Worm (Caenorhabditis elegans) whole organism, young adult: ENCODE results near the gene bgnt-1.1.

Experiments used
- B0019.2 ChIP-seq: fragments of 200-800 bp; sonication (Bioruptor generic); conservative IDR thresholded peaks from 2 replicates; pipeline ENCODE4 v1.3.6; 2022; ENCODE audit warnings: missing genetic modification reagents, missing genetic modification characterization, missing compliant biosample characterization
- ceh-27 ChIP-seq: fragments of 200-800 bp; sonication (Bioruptor generic); optimal IDR thresholded peaks from 2 replicates; lab custom pipeline; 2018; ENCODE audit warnings: mild to moderate bottlenecking, missing genetic modification characterization, moderate library complexity, missing compliant biosample characterization
- dpl-1 ChIP-seq: fragments of 150-350 bp; optimal IDR thresholded peaks from 2 replicates; lab custom pipeline; 2014; ENCODE audit warnings: missing biosample characterization, missing genetic modification reagents, missing genetic modification characterization
- egrh-3 ChIP-seq: fragments of 200-800 bp; sonication (Bioruptor generic); IDR thresholded peaks from 2 replicates; pipeline ENCODE4 v1.3.6; 2022; ENCODE audit warnings: missing genetic modification reagents, missing genetic modification characterization, missing compliant biosample characterization
- hlh-12 ChIP-seq: sonication (generic microtip); optimal IDR thresholded peaks from 2 replicates; lab custom pipeline; 2016; ENCODE audit warnings: missing genetic modification characterization, missing compliant biosample characterization
- lag-1 ChIP-seq: fragments of 200-800 bp; sonication (Bioruptor generic); IDR thresholded peaks from 2 replicates; pipeline ENCODE4 v1.3.6; 2022; ENCODE audit warnings: missing genetic modification reagents, missing genetic modification characterization, missing compliant biosample characterization
- lin-26 ChIP-seq: fragments of 200-800 bp; sonication (Bioruptor generic); IDR thresholded peaks from 2 replicates; pipeline ENCODE4 v1.3.6; 2022; ENCODE audit warnings: missing genetic modification reagents, missing genetic modification characterization, missing compliant biosample characterization
- lir-1 ChIP-seq: fragments of 200-800 bp; sonication (Bioruptor generic); conservative IDR thresholded peaks from 2 replicates; pipeline ENCODE4 v1.3.6; 2022; ENCODE audit warnings: missing genetic modification reagents, missing genetic modification characterization, missing compliant biosample characterization
- nhr-120 ChIP-seq: fragments of 200-800 bp; sonication (Bioruptor generic); IDR thresholded peaks from 2 replicates; pipeline ENCODE4 v1.3.6; 2022; ENCODE audit warnings: missing genetic modification characterization, missing compliant biosample characterization
- nhr-90 ChIP-seq: sonication (generic microtip); optimal IDR thresholded peaks from 2 replicates; lab custom pipeline; 2016; ENCODE audit warnings: missing genotype, mild to moderate bottlenecking, missing genetic modification characterization, missing compliant biosample characterization
- snpc-4 ChIP-seq, 5 experiments: fragments of 150-350 bp in 1 of 5; sonication (generic microtip) in 4 of 5; optimal IDR thresholded peaks; 2 replicates each; lab custom pipeline; 2014 to 2018; ENCODE audit warnings: missing genetic modification characterization in 5 of 5, missing biosample characterization in 3 of 5, antibody characterized with exemption in 2 of 5, mild to moderate bottlenecking in 2 of 5, missing compliant biosample characterization in 2 of 5, missing genotype in 2 of 5, moderate library complexity in 2 of 5, missing genetic modification reagents in 1 of 5
- unc-130 ChIP-seq: sonication (generic microtip); optimal IDR thresholded peaks from 2 replicates; lab custom pipeline; 2016; ENCODE audit warnings: missing genetic modification reagents, missing genetic modification characterization, missing compliant biosample characterization

- TF ChIP-seq dpl-1 (no peak), nhr-120 (GFP tag; lab: Robert Waterston, UW) (no peak), unc-130 (GFP tag; lab: Kevin White, UChicago) (no peak), lir-1 (GFP tag; lab: Robert Waterston, UW) (no peak), ceh-27 (GFP tag; lab: Kevin White, UChicago) (no peak), egrh-3 (no peak), snpc-4 (GFP tag; optimal IDR thresholded peaks at IDR 0.05; lab: Kevin White, UChicago) (no peak), snpc-4 (tag; optimal IDR thresholded peaks at IDR 0.05; lab: Kevin White, UChicago) (no peak), nhr-90 (no peak), lag-1 (no peak), hlh-12 (tag; lab: Kevin White, UChicago) (no peak), B0019.2 (GFP tag; lab: Robert Waterston, UW) (no peak), lin-26 (GFP tag; lab: Robert Waterston, UW) (no peak)
These were observed 33.4 kb downstream of the bgnt-1.1 start for ce11 chrIV:10506016-10506415.
